Worm (Caenorhabditis elegans): ENCODE data around the gene Y52E8A.2.

- no peak for TF ChIP-seq efl-3 (GFP tag; optimal IDR thresholded peaks at IDR 0.05)
- no peak for TF ChIP-seq hlh-4 (tag; optimal IDR thresholded peaks at IDR 0.05)
- TF ChIP-seq zag-1 (tag; optimal IDR thresholded peaks at IDR 0.05) = no peak
- TF ChIP-seq sox-4 (tag; optimal IDR thresholded peaks at IDR 0.05) = no peak
- TF ChIP-seq mab-9 (GFP tag; IDR thresholded peaks at IDR 0.05) = no peak
- no peak for TF ChIP-seq skn-1 (tag; optimal IDR thresholded peaks at IDR 0.05)
- TF ChIP-seq blmp-1 (tag; optimal IDR thresholded peaks at IDR 0.05) = no peak
These were observed 43.7 kb upstream of the Y52E8A.2 start for ce11 chrII:4276924-4277323.
